Worm (Caenorhabditis elegans) whole organism, young adult: ENCODE data around the gene fat-1.

ENCODE experiments used
- B0035.1 ChIP-seq: sonication (generic microtip); optimal IDR thresholded peaks from 2 replicates; lab custom pipeline; 2016; ENCODE audit warnings: missing genetic modification characterization, mild to moderate bottlenecking, missing compliant biosample characterization, missing genotype, missing genetic modification reagents
- C06A6.2 ChIP-seq: fragments of 200-800 bp; sonication (Bioruptor generic); conservative IDR thresholded peaks from 2 replicates; pipeline ENCODE4 v1.3.6; 2022; ENCODE audit warnings: missing genetic modification characterization, missing compliant biosample characterization
- D2030.7 ChIP-seq: fragments of 200-800 bp; sonication (Bioruptor generic); IDR thresholded peaks from 2 replicates; pipeline ENCODE4 v1.3.6; 2022; ENCODE audit warnings: missing genetic modification reagents, missing genetic modification characterization, missing compliant biosample characterization
- T07F8.4 ChIP-seq: sonication (generic microtip); optimal IDR thresholded peaks from 2 replicates; lab custom pipeline; 2016; ENCODE audit warnings: mild to moderate bottlenecking, missing genetic modification characterization, moderate library complexity, missing compliant biosample characterization
- T26A5.8 ChIP-seq: sonication (generic microtip); optimal IDR thresholded peaks from 2 replicates; lab custom pipeline; 2016; ENCODE audit warnings: missing genetic modification characterization, missing compliant biosample characterization
- ama-1 ChIP-seq, 3 experiments: fragments of 150-350 bp in 1 of 3; sonication (generic microtip) in 2 of 3; optimal IDR thresholded peaks; 2 replicates each; lab custom pipeline; 2014 to 2018; ENCODE audit warnings: missing biosample characterization in 2 of 3, missing genetic modification characterization in 2 of 3, missing genetic modification reagents in 2 of 3
- ets-4 ChIP-seq: fragments of 200-800 bp; sonication (Bioruptor generic); optimal IDR thresholded peaks from 2 replicates; lab custom pipeline; 2018; ENCODE audit warnings: mild to moderate bottlenecking, missing genetic modification characterization, missing compliant biosample characterization
- madf-6 ChIP-seq: fragments of 200-800 bp; sonication (Bioruptor generic); IDR thresholded peaks from 2 replicates; pipeline ENCODE4 v1.3.6; 2022; ENCODE audit warnings: missing genetic modification reagents, missing genetic modification characterization, missing compliant biosample characterization
- mxl-1 ChIP-seq: sonication (generic microtip); optimal IDR thresholded peaks from 2 replicates; lab custom pipeline; 2016; ENCODE audit warnings: missing genetic modification characterization, missing compliant biosample characterization
- pbrm-1 ChIP-seq: fragments of 200-800 bp; sonication (Bioruptor generic); IDR thresholded peaks from 2 replicates; pipeline ENCODE4 v1.3.6; 2022; ENCODE audit warnings: missing genetic modification reagents, missing genetic modification characterization, missing compliant biosample characterization

ce11 chrIV:13330547-13330946 is 15.1 kb downstream of the fat-1 start:
- TF ChIP-seq mxl-1 (no peak), D2030.7 (no peak), T07F8.4 (no peak), C06A6.2 (GFP tag; lab: Robert Waterston, UW) (no peak), ama-1 (optimal IDR thresholded peaks at IDR 0.05; lab: Kevin White, UChicago) (no peak), ama-1 (GFP tag; optimal IDR thresholded peaks at IDR 0.05; lab: Kevin White, UChicago) (no peak), ets-4 (no peak), T26A5.8 (no peak), pbrm-1 (GFP tag; lab: Robert Waterston, UW) (no peak), madf-6 (GFP tag; lab: Robert Waterston, UW) (no peak), B0035.1 (no peak)
